Worm (Caenorhabditis elegans): ENCODE results near the gene cest-13.

cest-13 gene

ce11 chrX:13728991-13729390, 31.0 kb upstream of the cest-13 start:
- TF ChIP-seq nhr-237 (tag; optimal IDR thresholded peaks at IDR 0.05) = no peak
- TF ChIP-seq xbp-1 (tag; optimal IDR thresholded peaks at IDR 0.05) = no peak
- TF ChIP-seq nhr-77 (tag; optimal IDR thresholded peaks at IDR 0.05) = no peak
- no peak for TF ChIP-seq dsc-1 (tag; optimal IDR thresholded peaks at IDR 0.05)
- no peak for TF ChIP-seq pag-3 (tag; optimal IDR thresholded peaks at IDR 0.05; ENCODE audit: borderline replicate concordance, insufficient read depth)
- TF ChIP-seq nhr-20 (tag; optimal IDR thresholded peaks at IDR 0.05) = no peak
- no peak for TF ChIP-seq C04F5.9 (tag; optimal IDR thresholded peaks at IDR 0.05)
- no peak for TF ChIP-seq lsy-2 (tag; optimal IDR thresholded peaks at IDR 0.05)
- no peak for TF ChIP-seq hpl-2 (GFP tag; optimal IDR thresholded peaks at IDR 0.05)
- no peak for TF ChIP-seq jun-1 (tag; optimal IDR thresholded peaks at IDR 0.05)
- TF ChIP-seq nhr-47 (tag; optimal IDR thresholded peaks at IDR 0.05) = no peak
- no peak for TF ChIP-seq nhr-85 (tag)
- no peak for TF ChIP-seq fkh-8 (tag; optimal IDR thresholded peaks at IDR 0.05)
- no peak for TF ChIP-seq unc-62 (GFP tag; optimal IDR thresholded peaks at IDR 0.05)
- no peak for TF ChIP-seq ceh-8 (GFP tag; optimal IDR thresholded peaks at IDR 0.05)
- TF ChIP-seq isw-1 (GFP tag; IDR thresholded peaks at IDR 0.05) = no peak
- no peak for TF ChIP-seq C16A3.4 (tag; optimal IDR thresholded peaks at IDR 0.05)
- no peak for TF ChIP-seq mep-1 (tag; optimal IDR thresholded peaks at IDR 0.05)
- no peak for TF ChIP-seq unc-98 (GFP tag; IDR thresholded peaks at IDR 0.05)

ce11 chrX:13729724-13730123, 30.3 kb upstream of the cest-13 start:
- TF ChIP-seq rnt-1 (tag; optimal IDR thresholded peaks at IDR 0.05) = no peak
- TF ChIP-seq efl-1 (optimal IDR thresholded peaks at IDR 0.05) = no peak
- TF ChIP-seq efl-1 (GFP tag; optimal IDR thresholded peaks at IDR 0.05 in 1 of 2) = peak in 1 of 2 experiments; percentile 23

ce11 chrX:13730209-13730975, 29.6 kb upstream of the cest-13 start:
- TF ChIP-seq blmp-1 (tag; optimal IDR thresholded peaks at IDR 0.05) (peak; percentile 52), ceh-82 (tag; optimal IDR thresholded peaks at IDR 0.05) (peak in 2 of 3 experiments; percentile 28 to 32), tlp-1 (tag; optimal IDR thresholded peaks at IDR 0.05) (no peak), fkh-4 (tag; optimal IDR thresholded peaks at IDR 0.05; ENCODE audit: borderline replicate concordance) (no peak), xbp-1 (tag; optimal IDR thresholded peaks at IDR 0.05) (peak; percentile 16), egl-27 (tag; optimal IDR thresholded peaks at IDR 0.05) (no peak), C04F5.9 (tag; optimal IDR thresholded peaks at IDR 0.05) (no peak), sptf-1 (tag; optimal IDR thresholded peaks at IDR 0.05) (no peak), nhr-28 (tag; optimal IDR thresholded peaks at IDR 0.05) (no peak), C16A3.4 (tag; optimal IDR thresholded peaks at IDR 0.05) (no peak), lsy-2 (tag; optimal IDR thresholded peaks at IDR 0.05) (peak in 1 of 2 experiments; percentile 21), ets-5 (GFP tag; IDR thresholded peaks at IDR 0.05) (no peak), aha-1 (tag; optimal IDR thresholded peaks at IDR 0.05) (no peak), dpl-1 (GFP tag; optimal IDR thresholded peaks at IDR 0.05) (peak in 1 of 3 experiments; percentile 2), hpl-2 (GFP tag; optimal IDR thresholded peaks at IDR 0.05) (no peak), lin-35 (GFP tag; optimal IDR thresholded peaks at IDR 0.05) (peak in 1 of 2 experiments; percentile 15), nhr-85 (tag) (peak; percentile 88), nhr-47 (tag; optimal IDR thresholded peaks at IDR 0.05) (peak; percentile 43), sup-37 (GFP tag; optimal IDR thresholded peaks at IDR 0.05) (no peak), nhr-12 (tag; optimal IDR thresholded peaks at IDR 0.05) (no peak), nhr-77 (tag; optimal IDR thresholded peaks at IDR 0.05) (peak; percentile 40), ceh-8 (GFP tag; optimal IDR thresholded peaks at IDR 0.05) (no peak), skn-1 (tag; optimal IDR thresholded peaks at IDR 0.05) (peak; percentile 16), ceh-88 (GFP tag; IDR thresholded peaks at IDR 0.05) (no peak), ces-1 (GFP tag; optimal IDR thresholded peaks at IDR 0.05) (no peak), lin-39 (tag; optimal IDR thresholded peaks at IDR 0.05) (no peak), aly-2 (tag; optimal IDR thresholded peaks at IDR 0.05) (no peak), pag-3 (tag; optimal IDR thresholded peaks at IDR 0.05; ENCODE audit: borderline replicate concordance, insufficient read depth) (no peak), tbx-2 (tag; optimal IDR thresholded peaks at IDR 0.05) (peak; percentile 8), irx-1 (tag; optimal IDR thresholded peaks at IDR 0.05) (no peak), Y116A8C.19 (tag; optimal IDR thresholded peaks at IDR 0.05; ENCODE audit: borderline replicate concordance) (no peak), nhr-11 (tag; optimal IDR thresholded peaks at IDR 0.05) (no peak), pqm-1 (tag; optimal IDR thresholded peaks at IDR 0.05) (no peak), ceh-63 (GFP tag; optimal IDR thresholded peaks at IDR 0.05) (no peak), nhr-71 (tag; optimal IDR thresholded peaks at IDR 0.05) (peak; percentile 40), C34B4.2 (tag; optimal IDR thresholded peaks at IDR 0.05) (no peak)

Data from whole organism, L1 larva.